Worm (Caenorhabditis elegans): ENCODE data around the gene srw-119.

The srw-119 gene

ce11 chrV:2991485-2991884 is 8.2 kb downstream of the srw-119 start, which contains the start of gene srw-121:
TSS of gene srw-121 (minus strand) at chrV:2991585.
- no peak for TF ChIP-seq Y56A3A.18 (GFP tag; IDR thresholded peaks at IDR 0.05)

DNA sequence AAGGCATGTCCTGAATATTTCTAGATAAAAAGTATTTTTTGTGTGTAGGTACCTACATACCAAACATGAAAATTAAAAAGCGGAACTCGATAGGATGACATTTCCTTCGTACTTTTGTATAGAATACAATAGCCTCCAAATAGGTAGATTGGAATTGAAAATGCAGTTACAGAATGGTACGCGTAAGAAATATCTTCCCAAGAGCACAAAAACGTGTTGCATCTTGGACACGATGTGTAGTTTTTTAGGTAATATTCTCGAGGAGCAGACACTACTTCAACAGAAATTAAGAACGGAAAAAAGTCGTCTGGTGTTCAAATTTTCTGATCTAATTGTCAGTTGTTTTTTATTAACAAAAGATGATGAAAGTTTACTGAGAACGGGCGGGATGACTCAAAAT is 12.2 kb downstream of the srw-119 start, which contains the start of gene srh-85:
TSS of gene srh-85 (minus strand) at position 101 of the 400 bp plus-strand sequence.
- TF ChIP-seq bed-1 (GFP tag; IDR thresholded peaks at IDR 0.05), result no peak
- no peak for TF ChIP-seq lag-1 (GFP tag; IDR thresholded peaks at IDR 0.05)
- no peak for TF ChIP-seq tbx-9 (tag; optimal IDR thresholded peaks at IDR 0.05; ENCODE audit: borderline replicate concordance)
- TF ChIP-seq lin-26 (GFP tag; IDR thresholded peaks at IDR 0.05), result no peak
- TF ChIP-seq rec-8 (tag; optimal IDR thresholded peaks at IDR 0.05), result no peak
- TF ChIP-seq xnd-1 (tag; optimal IDR thresholded peaks at IDR 0.05), result no peak
- TF ChIP-seq snpc-4 (GFP tag; optimal IDR thresholded peaks at IDR 0.05), result no peak
- TF ChIP-seq snpc-4 (tag; optimal IDR thresholded peaks at IDR 0.05), result no peak
- no peak for TF ChIP-seq unc-62 (GFP tag; optimal IDR thresholded peaks at IDR 0.05)
- no peak for TF ChIP-seq F55B11.4 (tag; optimal IDR thresholded peaks at IDR 0.05; ENCODE audit: borderline replicate concordance, insufficient read depth)
- no peak for TF ChIP-seq Y53F4B.3 (GFP tag; IDR thresholded peaks at IDR 0.05)
- no peak for TF ChIP-seq F23B12.7 (tag; optimal IDR thresholded peaks at IDR 0.05; ENCODE audit: insufficient read depth)
- TF ChIP-seq unc-130 (GFP tag; optimal IDR thresholded peaks at IDR 0.05), result no peak
- no peak for TF ChIP-seq nhr-179 (tag; optimal IDR thresholded peaks at IDR 0.05)
- no peak for TF ChIP-seq sptf-2 (GFP tag; optimal IDR thresholded peaks at IDR 0.05)
- no peak for TF ChIP-seq nhr-80 (tag; optimal IDR thresholded peaks at IDR 0.05)
- no peak for TF ChIP-seq T07F8.4 (tag; optimal IDR thresholded peaks at IDR 0.05)
- TF ChIP-seq snpc-1.1 (tag; optimal IDR thresholded peaks at IDR 0.05; ENCODE audit: insufficient read depth), result no peak
- TF ChIP-seq C06A6.2 (GFP tag; conservative IDR thresholded peaks at IDR 0.05), result no peak

DNA sequence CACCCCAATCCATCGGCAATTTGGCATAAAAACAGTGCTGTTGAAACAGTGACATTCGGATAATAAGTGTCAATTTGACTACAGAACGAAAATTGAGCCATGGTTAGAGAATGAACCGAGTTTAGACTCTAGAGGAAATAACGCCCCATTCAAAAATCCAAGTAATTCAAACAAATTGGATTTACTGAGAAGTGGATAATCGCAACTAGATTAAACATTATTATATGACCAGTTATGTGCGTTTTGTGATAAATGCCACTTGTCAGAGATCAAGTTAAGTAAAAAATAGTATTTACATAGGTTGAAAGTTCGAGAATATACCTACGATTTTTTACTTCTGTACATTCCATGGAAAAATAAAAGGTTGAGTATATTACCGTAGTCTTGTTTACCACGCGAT is 14.3 kb downstream of the srw-119 start, which contains the start of gene srw-139:
TSS of gene srw-139 (minus strand) at position 101 of the 400 bp plus-strand sequence.
- TF ChIP-seq ztf-18 (tag; optimal IDR thresholded peaks at IDR 0.05) (no peak), tlf-1 (GFP tag; optimal IDR thresholded peaks at IDR 0.05) (no peak), egrh-3 (GFP tag; IDR thresholded peaks at IDR 0.05) (no peak), somi-1 (GFP tag; optimal IDR thresholded peaks at IDR 0.05) (no peak), egl-44 (GFP tag; IDR thresholded peaks at IDR 0.05) (no peak), tbx-9 (tag; optimal IDR thresholded peaks at IDR 0.05; ENCODE audit: borderline replicate concordance) (no peak), repo-1 (tag; optimal IDR thresholded peaks at IDR 0.05) (no peak), lsl-1 (GFP tag; optimal IDR thresholded peaks at IDR 0.05) (no peak), rcor-1 (GFP tag; IDR thresholded peaks at IDR 0.05) (no peak), aptf-2 (GFP tag; conservative IDR thresholded peaks at IDR 0.05) (no peak), F37B4.10 (GFP tag; IDR thresholded peaks at IDR 0.05) (no peak), attf-6 (GFP tag; IDR thresholded peaks at IDR 0.05) (no peak), him-1 (tag; optimal IDR thresholded peaks at IDR 0.05) (no peak), rec-8 (tag; optimal IDR thresholded peaks at IDR 0.05) (no peak), nhr-27 (tag; optimal IDR thresholded peaks at IDR 0.05) (no peak), F49E8.2 (tag; optimal IDR thresholded peaks at IDR 0.05; ENCODE audit: insufficient read depth) (no peak), B0261.1 (tag; optimal IDR thresholded peaks at IDR 0.05) (no peak)

- TF ChIP-seq aptf-2 (GFP tag; conservative IDR thresholded peaks at IDR 0.05) (no peak), nfya-1 (tag; optimal IDR thresholded peaks at IDR 0.05; ENCODE audit: borderline replicate concordance, insufficient read depth) (no peak), ceh-91 (GFP tag; IDR thresholded peaks at IDR 0.05) (no peak), F57A8.1 (GFP tag; optimal IDR thresholded peaks at IDR 0.05) (no peak)
These were observed 16.3 kb downstream of the srw-119 start, which contains the start of gene srw-117 for ce11 chrV:2983351-2983750. TSS of gene srw-117 (minus strand) at chrV:2983451.
